Worm (Caenorhabditis elegans) whole organism, L2 larva: Measurements from ENCODE around the gene ZC262.2.

Experiments
- C34F6.9 ChIP-seq: fragments of 150-350 bp; optimal IDR thresholded peaks from 2 replicates; lab custom pipeline; 2014; ENCODE audit warnings: missing biosample characterization, missing genetic modification characterization
- F13H6.1 ChIP-seq: sonication (generic microtip); optimal IDR thresholded peaks from 2 replicates; lab custom pipeline; 2016; ENCODE audit warnings: missing genetic modification characterization, missing compliant biosample characterization
- R02D3.7 ChIP-seq: fragments of 150-350 bp; optimal IDR thresholded peaks from 2 replicates; lab custom pipeline; 2014; ENCODE audit warnings: missing biosample characterization, missing genetic modification characterization
- Y55F3AM.14 ChIP-seq: fragments of 200-800 bp; sonication (Bioruptor generic); optimal IDR thresholded peaks from 2 replicates; lab custom pipeline; 2018; ENCODE audit warnings: mild to moderate bottlenecking, missing genetic modification characterization, missing compliant biosample characterization
- ZK546.5 ChIP-seq: sonication (generic microtip); optimal IDR thresholded peaks from 2 replicates; lab custom pipeline; 2017; ENCODE audit warnings: missing biosample characterization, missing genetic modification characterization
- alr-1 ChIP-seq: fragments of 150-350 bp; optimal IDR thresholded peaks from 2 replicates; lab custom pipeline; 2014; ENCODE audit warnings: missing biosample characterization, missing genetic modification characterization
- aly-2 ChIP-seq: fragments of 150-350 bp; optimal IDR thresholded peaks from 2 replicates; lab custom pipeline; 2014; ENCODE audit warnings: missing biosample characterization, missing genetic modification characterization
- ama-1 ChIP-seq: fragments of 150-350 bp; optimal IDR thresholded peaks from 2 replicates; lab custom pipeline; 2018; ENCODE audit warnings: inconsistent platforms
- blmp-1 ChIP-seq: sonication (generic microtip); optimal IDR thresholded peaks from 2 replicates; lab custom pipeline; 2017; ENCODE audit warnings: missing genetic modification characterization, mild to moderate bottlenecking, missing compliant biosample characterization, antibody characterized with exemption, moderate library complexity; ENCODE audit not compliant: insufficient read depth
- ceh-16 ChIP-seq: fragments of 150-350 bp; optimal IDR thresholded peaks from 2 replicates; lab custom pipeline; 2014; ENCODE audit warnings: missing biosample characterization, missing genetic modification characterization
- ceh-82 ChIP-seq: fragments of 150-350 bp; optimal IDR thresholded peaks from 2 replicates; lab custom pipeline; 2014; ENCODE audit warnings: missing biosample characterization, missing genetic modification characterization
- elt-1 ChIP-seq: fragments of 150-350 bp; optimal IDR thresholded peaks from 2 replicates; lab custom pipeline; 2014; ENCODE audit warnings: missing biosample characterization, missing genetic modification characterization
- elt-3 ChIP-seq: sonication (generic microtip); optimal IDR thresholded peaks from 2 replicates; lab custom pipeline; 2017; ENCODE audit warnings: missing biosample characterization, missing genetic modification characterization
- gmeb-1 ChIP-seq: fragments of 150-350 bp; optimal IDR thresholded peaks from 2 replicates; lab custom pipeline; 2014; ENCODE audit warnings: missing biosample characterization, missing genetic modification characterization
- lin-11 ChIP-seq: fragments of 150-350 bp; sonication (generic microtip); optimal IDR thresholded peaks from 2 replicates; lab custom pipeline; 2014; ENCODE audit warnings: missing biosample characterization, missing genetic modification characterization, inconsistent platforms, mixed read lengths
- lin-39 ChIP-seq: fragments of 150-350 bp; optimal IDR thresholded peaks from 2 replicates; lab custom pipeline; 2014; ENCODE audit warnings: missing biosample characterization, missing genetic modification reagents, missing genetic modification characterization
- lsy-2 ChIP-seq, 2 experiments: fragments of 150-350 bp in 1 of 2; sonication (generic microtip) in 1 of 2; optimal IDR thresholded peaks; 2 replicates each; lab custom pipeline; 2014 to 2017; ENCODE audit warnings: missing biosample characterization in 2 of 2, missing genetic modification characterization in 2 of 2
- mab-5 ChIP-seq: fragments of 150-350 bp; optimal IDR thresholded peaks from 2 replicates; lab custom pipeline; 2014; ENCODE audit warnings: missing biosample characterization, missing genetic modification characterization
- mbf-1 ChIP-seq: sonication (generic microtip); optimal IDR thresholded peaks from 2 replicates; lab custom pipeline; 2017; ENCODE audit warnings: missing biosample characterization, missing genetic modification characterization
- mdl-1 ChIP-seq, 2 experiments: fragments of 150-350 bp in 1 of 2; sonication (generic microtip) in 1 of 2; optimal IDR thresholded peaks; 2 replicates each; lab custom pipeline; 2017; ENCODE audit warnings: missing biosample characterization in 2 of 2, missing genetic modification characterization in 2 of 2
- nhr-10 ChIP-seq: sonication (generic microtip); optimal IDR thresholded peaks from 2 replicates; lab custom pipeline; 2017; ENCODE audit warnings: missing biosample characterization, missing genetic modification characterization
- nhr-11 ChIP-seq: fragments of 150-350 bp; optimal IDR thresholded peaks from 2 replicates; lab custom pipeline; 2014; ENCODE audit warnings: missing biosample characterization, missing genetic modification characterization
- nhr-129 ChIP-seq: fragments of 150-350 bp; optimal IDR thresholded peaks from 2 replicates; lab custom pipeline; 2014; ENCODE audit warnings: missing biosample characterization, missing genetic modification characterization
- nhr-21 ChIP-seq: fragments of 150-350 bp; optimal IDR thresholded peaks from 2 replicates; lab custom pipeline; 2014; ENCODE audit warnings: missing biosample characterization, missing genetic modification characterization
- nhr-237 ChIP-seq: fragments of 150-350 bp; optimal IDR thresholded peaks from 2 replicates; lab custom pipeline; 2014; ENCODE audit warnings: missing biosample characterization, missing genetic modification characterization
- nhr-25 ChIP-seq: fragments of 150-350 bp; sonication (generic microtip); optimal IDR thresholded peaks from 3 replicates; lab custom pipeline; 2014; ENCODE audit warnings: missing biosample characterization, missing genetic modification characterization
- nhr-6 ChIP-seq: fragments of 150-350 bp; optimal IDR thresholded peaks from 2 replicates; lab custom pipeline; 2014; ENCODE audit warnings: missing biosample characterization, missing genetic modification characterization
- nhr-77 ChIP-seq: fragments of 150-350 bp; optimal IDR thresholded peaks from 2 replicates; lab custom pipeline; 2014; ENCODE audit warnings: missing biosample characterization, missing genetic modification characterization
- peb-1 ChIP-seq: fragments of 150-350 bp; optimal IDR thresholded peaks from 2 replicates; lab custom pipeline; 2014; ENCODE audit warnings: missing biosample characterization, missing genetic modification characterization
- sma-3 ChIP-seq: sonication (generic microtip); optimal IDR thresholded peaks from 2 replicates; lab custom pipeline; 2016; ENCODE audit warnings: missing genetic modification reagents, missing genetic modification characterization, missing compliant biosample characterization
- snpc-4 ChIP-seq: fragments of 150-350 bp; optimal IDR thresholded peaks from 2 replicates; lab custom pipeline; 2014; ENCODE audit warnings: missing biosample characterization, missing genetic modification characterization
- unc-39 ChIP-seq: fragments of 150-350 bp; optimal IDR thresholded peaks from 2 replicates; lab custom pipeline; 2014; ENCODE audit warnings: missing biosample characterization, missing genetic modification characterization
- unc-55 ChIP-seq: fragments of 150-350 bp; sonication (generic microtip); optimal IDR thresholded peaks from 3 replicates; lab custom pipeline; 2014; ENCODE audit warnings: missing biosample characterization, missing genetic modification reagents, missing genetic modification characterization
- unc-62 ChIP-seq: fragments of 150-350 bp; optimal IDR thresholded peaks from 2 replicates; lab custom pipeline; 2014; ENCODE audit warnings: missing biosample characterization, missing genetic modification reagents, missing genetic modification characterization
- zag-1 ChIP-seq: fragments of 150-350 bp; optimal IDR thresholded peaks from 2 replicates; lab custom pipeline; 2014; ENCODE audit warnings: missing biosample characterization, missing genetic modification characterization
- ztf-1 ChIP-seq: fragments of 200-800 bp; sonication (Bioruptor generic); conservative IDR thresholded peaks from 2 replicates; pipeline ENCODE4 v1.3.6; 2022; ENCODE audit warnings: missing genetic modification characterization, missing compliant biosample characterization
- ztf-4 ChIP-seq: fragments of 150-350 bp; optimal IDR thresholded peaks from 2 replicates; lab custom pipeline; 2014; ENCODE audit warnings: missing biosample characterization, missing genetic modification characterization

Gene ZC262.2

ce11 chrIII:8331779-8332178 is at the start of gene ZC262.2, which contains the start of gene mrps-18A:
ZC262.2 (plus strand) TSS chrIII:8332062.
mrps-18A (minus strand) TSS chrIII:8331919.
- TF ChIP-seq nhr-25 (tag; lab: Kevin White, UChicago) (no peak), sma-3 (GFP tag; lab: Kevin White, UChicago) (no peak), unc-62 (GFP tag; lab: Kevin White, UChicago) (no peak), snpc-4 (tag; lab: Kevin White, UChicago) (no peak), ZK546.5 (tag; lab: Kevin White, UChicago) (no peak), gmeb-1 (tag; lab: Kevin White, UChicago) (no peak), zag-1 (tag; lab: Kevin White, UChicago) (no peak), lin-11 (tag; lab: Kevin White, UChicago) (no peak), C34F6.9 (tag; lab: Kevin White, UChicago) (peak; percentile 31), nhr-6 (tag; lab: Kevin White, UChicago) (no peak), nhr-129 (tag; lab: Kevin White, UChicago) (peak; percentile 21), lsy-2 (tag; optimal IDR thresholded peaks at IDR 0.05; lab: Kevin White, UChicago) (peak; percentile 73 to 97), F13H6.1 (tag; lab: Kevin White, UChicago) (no peak), blmp-1 (tag; lab: Kevin White, UChicago) (no peak)

DNA sequence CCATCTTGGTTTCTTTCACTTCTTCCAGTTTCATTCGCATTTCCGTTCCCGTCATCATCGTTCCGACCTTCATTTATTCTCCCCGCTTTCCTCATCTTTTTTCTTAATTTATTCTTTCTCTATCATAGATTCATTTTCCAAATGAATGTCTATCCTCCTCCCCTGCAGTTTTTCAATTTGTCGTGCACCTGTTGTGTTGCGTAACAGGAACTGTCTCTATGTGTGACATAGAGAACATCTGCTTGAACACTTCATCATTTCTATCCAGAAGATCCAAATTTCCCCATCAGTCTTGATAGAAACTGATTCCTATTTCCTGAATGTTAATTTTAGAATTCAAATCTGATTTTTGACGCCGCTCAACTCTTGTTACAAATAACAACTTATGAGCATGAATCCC is 48.3 kb upstream of the ZC262.2 start:
- TF ChIP-seq mab-5 (no peak), mbf-1 (no peak), ztf-4 (no peak), zag-1 (tag; lab: Kevin White, UChicago) (no peak), elt-3 (tag; lab: Kevin White, UChicago) (no peak)
- TF ChIP-seq, all 48 proteins: peak for 0

DNA sequence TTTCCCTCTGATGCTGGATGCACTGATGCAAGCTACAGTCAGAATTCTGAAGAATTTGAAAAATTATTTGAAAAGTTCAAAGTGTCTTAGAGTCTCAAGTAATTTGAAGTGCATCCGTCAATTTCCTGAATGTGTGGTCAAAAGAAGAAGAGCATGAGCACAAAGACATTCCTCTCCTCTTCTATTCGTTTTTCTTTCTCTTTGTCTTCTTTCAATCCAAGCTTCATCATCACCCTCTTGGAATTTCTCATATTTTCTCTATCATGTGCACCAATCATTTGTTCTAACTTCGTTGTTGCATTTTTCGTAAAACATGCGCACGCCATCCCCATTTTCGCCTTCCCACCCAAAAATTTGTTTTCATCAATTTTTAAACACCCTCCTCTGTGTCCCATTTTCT is 45.9 kb upstream of the ZC262.2 start:
- no peak for TF ChIP-seq nhr-77
- no peak for TF ChIP-seq ZK546.5 (tag; lab: Kevin White, UChicago)
- TF ChIP-seq aly-2 (tag; lab: Kevin White, UChicago) = no peak
- no peak for TF ChIP-seq Y55F3AM.14 (GFP tag; lab: Kevin White, UChicago)
- TF ChIP-seq unc-55 (GFP tag; lab: Kevin White, UChicago) = peak; percentile 42
- TF ChIP-seq unc-39 (tag; lab: Kevin White, UChicago) = no peak
- no peak for TF ChIP-seq ceh-16 (tag; lab: Kevin White, UChicago)
- TF ChIP-seq nhr-11 (tag; lab: Kevin White, UChicago) = no peak

ce11 chrIII:8286824-8287223 is 45.0 kb upstream of the ZC262.2 start:
- TF ChIP-seq ceh-82 = no peak
- TF ChIP-seq nhr-237 (tag; lab: Kevin White, UChicago) = no peak
- no peak for TF ChIP-seq nhr-10 (tag; lab: Kevin White, UChicago)
- TF ChIP-seq ZK546.5 (tag; lab: Kevin White, UChicago) = no peak
- no peak for TF ChIP-seq peb-1
- TF ChIP-seq mab-5 = no peak
- TF ChIP-seq zag-1 (tag; lab: Kevin White, UChicago) = no peak
- TF ChIP-seq alr-1 (tag; lab: Kevin White, UChicago) = no peak
- TF ChIP-seq lin-39 (tag; lab: Kevin White, UChicago) = no peak
- TF ChIP-seq ztf-1 (GFP tag; lab: Robert Waterston, UW) = no peak
- TF ChIP-seq elt-1 (tag; lab: Kevin White, UChicago) = no peak
- TF ChIP-seq nhr-21 (tag; lab: Kevin White, UChicago) = no peak
- no peak for TF ChIP-seq sma-3 (GFP tag; lab: Kevin White, UChicago)
- TF ChIP-seq F13H6.1 (tag; lab: Kevin White, UChicago) = no peak
- no peak for TF ChIP-seq R02D3.7 (tag; lab: Kevin White, UChicago)
- TF ChIP-seq blmp-1 (tag; lab: Kevin White, UChicago) = no peak
- no peak for TF ChIP-seq lin-11 (tag; lab: Kevin White, UChicago)
- no peak for TF ChIP-seq nhr-25 (tag; lab: Kevin White, UChicago)
- TF ChIP-seq ama-1 (lab: Kevin White, UChicago) = no peak

ce11 chrIII:8287519-8287918 is 44.3 kb upstream of the ZC262.2 start:
- TF ChIP-seq nhr-77 = no peak
- TF ChIP-seq mdl-1 (tag; optimal IDR thresholded peaks at IDR 0.05; lab: Kevin White, UChicago) = peak in 1 of 2 experiments; percentile 14
- TF ChIP-seq mab-5 = peak; percentile 74
- TF ChIP-seq unc-62 (GFP tag; lab: Kevin White, UChicago) = peak; percentile 11
- TF ChIP-seq Y55F3AM.14 (GFP tag; lab: Kevin White, UChicago) = peak; percentile 36
- peak; percentile 41 for TF ChIP-seq zag-1 (tag; lab: Kevin White, UChicago)
- TF ChIP-seq lsy-2 (tag; optimal IDR thresholded peaks at IDR 0.05; lab: Kevin White, UChicago) = peak in 1 of 2 experiments; percentile 49
- TF ChIP-seq F13H6.1 (tag; lab: Kevin White, UChicago) = peak; percentile 61
- TF ChIP-seq C34F6.9 (tag; lab: Kevin White, UChicago) = peak; percentile 43
- TF ChIP-seq nhr-129 (tag; lab: Kevin White, UChicago) = peak; percentile 42
- no peak for TF ChIP-seq alr-1 (tag; lab: Kevin White, UChicago)
- no peak for TF ChIP-seq unc-55 (GFP tag; lab: Kevin White, UChicago)
- TF ChIP-seq, all 48 proteins: peak for 9
